Fruit fly (Drosophila melanogaster): ENCODE results near the gene CRMP.

CRMP gene

DNA sequence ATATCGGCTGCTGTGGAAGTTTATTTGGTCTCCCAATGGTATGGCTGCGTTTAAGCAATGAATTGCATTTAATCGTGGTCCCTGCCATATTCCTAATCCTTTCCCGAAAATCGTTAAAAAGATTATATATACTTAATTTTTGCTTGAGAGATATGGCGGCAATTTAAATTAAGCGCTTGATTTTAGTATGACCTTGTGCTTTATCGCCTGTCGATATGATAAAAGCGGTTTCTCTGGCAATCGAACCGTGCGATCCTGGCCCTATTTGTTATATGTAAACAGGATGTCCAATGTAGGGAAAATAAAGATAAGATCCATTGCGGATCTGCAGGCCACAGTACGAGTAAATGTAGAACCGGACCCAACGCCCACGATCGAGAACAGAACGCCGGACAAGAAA is 16.1 kb upstream of the CRMP start, which contains the start of gene Snm1 (continued):
- no peak for TF ChIP-seq Xrp1 (GFP tag; IDR thresholded peaks at IDR 0.05)
- TF ChIP-seq CG10321 (GFP tag; IDR thresholded peaks at IDR 0.05): no peak
- peak; percentile 57 for TF ChIP-seq Dp (GFP tag; optimal IDR thresholded peaks at IDR 0.05)
- TF ChIP-seq CG4730 (GFP tag; IDR thresholded peaks at IDR 0.05): no peak
- peak; percentile 27 for TF ChIP-seq CG9797 (GFP tag; optimal IDR thresholded peaks at IDR 0.05)
- no peak for TF ChIP-seq Nf-YA (GFP tag; IDR thresholded peaks at IDR 0.05)
- no peak for TF ChIP-seq sc (optimal IDR thresholded peaks at IDR 0.05)
- no peak for TF ChIP-seq sc (GFP tag; optimal IDR thresholded peaks at IDR 0.05)
- TF ChIP-seq zf30C (GFP tag; optimal IDR thresholded peaks at IDR 0.05): no peak
- TF ChIP-seq gfzf (GFP tag; optimal IDR thresholded peaks at IDR 0.05): peak; percentile 54
- TF ChIP-seq pros (GFP tag; optimal IDR thresholded peaks at IDR 0.05): no peak
- TF ChIP-seq bsh (GFP tag; optimal IDR thresholded peaks at IDR 0.05): no peak
- TF ChIP-seq lilli (GFP tag; optimal IDR thresholded peaks at IDR 0.05): no peak
- TF ChIP-seq CG2129 (GFP tag; IDR thresholded peaks at IDR 0.05; ENCODE audit: partially characterized antibody): no peak
- TF ChIP-seq gt (GFP tag; IDR thresholded peaks at IDR 0.05): no peak
- TF ChIP-seq Bgb (GFP tag; IDR thresholded peaks at IDR 0.05; ENCODE audit: partially characterized antibody): 0 out of 2 replicates have a peak, but pooled peaks have one; percentile 25
- no peak for TF ChIP-seq CG15696 (tag; optimal IDR thresholded peaks at IDR 0.05)
- no peak for TF ChIP-seq CG8478 (optimal IDR thresholded peaks at IDR 0.05)
- no peak for TF ChIP-seq ewg (GFP tag; optimal IDR thresholded peaks at IDR 0.05)
- TF ChIP-seq Sin3A (optimal IDR thresholded peaks at IDR 0.05): no peak
- TF ChIP-seq fu2 (GFP tag; optimal IDR thresholded peaks at IDR 0.05): no peak
- TF ChIP-seq E2f2 (GFP tag; IDR thresholded peaks at IDR 0.05): peak; percentile 77
- TF ChIP-seq Sry-δ (GFP tag; optimal IDR thresholded peaks at IDR 0.05): peak; percentile 29
- no peak for TF ChIP-seq Chrac-16 (GFP tag; optimal IDR thresholded peaks at IDR 0.05)
- no peak for TF ChIP-seq Oaz (GFP tag; IDR thresholded peaks at IDR 0.05)
- TF ChIP-seq Doc3 (GFP tag; IDR thresholded peaks at IDR 0.05; ENCODE audit: partially characterized antibody): 0 out of 3 replicates have a peak, but pooled peaks have one; percentile 11
- no peak for TF ChIP-seq Ssrp (tag; optimal IDR thresholded peaks at IDR 0.05)
- peak; percentile 27; the same call in 1 of the 3 replicates for TF ChIP-seq Opbp (GFP tag; IDR thresholded peaks at IDR 0.05; ENCODE audit: partially characterized antibody)
- TF ChIP-seq eyg (GFP tag; optimal IDR thresholded peaks at IDR 0.05): no peak
- TF ChIP-seq CG4360 (GFP tag; IDR thresholded peaks at IDR 0.05): no peak
- no peak for TF ChIP-seq H2.0 (GFP tag; IDR thresholded peaks at IDR 0.05)
- TF ChIP-seq sens (GFP tag): peak; percentile 53
- 0 out of 2 replicates have a peak, but pooled peaks have one; percentile 9 for TF ChIP-seq Scr (GFP tag; IDR thresholded peaks at IDR 0.05; ENCODE audit: partially characterized antibody)

DNA sequence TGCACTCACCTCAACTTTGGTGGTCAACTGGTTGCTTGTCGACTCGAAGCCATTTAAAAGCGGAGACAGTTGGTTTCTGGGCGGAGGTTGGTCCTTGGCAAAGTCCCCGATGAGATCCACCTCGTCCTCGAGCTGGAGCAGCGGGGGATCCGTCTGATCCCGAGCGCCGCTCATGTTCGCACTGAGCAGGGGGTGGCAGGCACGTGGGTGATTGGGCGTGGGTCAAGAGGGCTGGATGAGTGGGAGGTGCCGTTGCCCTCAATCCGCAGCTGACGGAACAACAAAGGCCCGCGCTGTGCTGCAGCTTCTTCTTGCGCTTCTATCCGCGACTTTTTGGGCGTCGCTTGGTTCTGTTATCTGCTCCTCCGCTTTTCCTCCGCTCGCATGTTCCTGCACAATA is 8.0 kb upstream of the CRMP start:
- TF ChIP-seq Ptx1 (GFP tag; IDR thresholded peaks at IDR 0.05) (no peak), CG17385 (GFP tag; optimal IDR thresholded peaks at IDR 0.05) (peak; percentile 13), lov (optimal IDR thresholded peaks at IDR 0.05) (no peak), lov (GFP tag; IDR thresholded peaks at IDR 0.05) (0 out of 3 replicates have a peak, but pooled peaks have one; percentile 29), zf30C (GFP tag; optimal IDR thresholded peaks at IDR 0.05) (no peak), sr (GFP tag; IDR thresholded peaks at IDR 0.05) (0 out of 3 replicates have a peak, but pooled peaks have one; percentile 28), crol (GFP tag; IDR thresholded peaks at IDR 0.05) (0 out of 2 replicates have a peak, but pooled peaks have one; percentile 24), org-1 (GFP tag; optimal IDR thresholded peaks at IDR 0.05) (no peak), NK7.1 (GFP tag; optimal IDR thresholded peaks at IDR 0.05) (no peak), CG12659 (GFP tag; optimal IDR thresholded peaks at IDR 0.05) (no peak), Med (GFP tag) (peak; percentile 61)
